Fruit fly (Drosophila melanogaster): ENCODE results near the gene mRpL12.

The mRpL12 gene

dm6 chr3L:8924417-8924913 is 32.1 kb upstream of the mRpL12 start:
- peak; percentile 48; the same call in 1 of the 2 replicates for TF ChIP-seq Ets98B (GFP tag; IDR thresholded peaks at IDR 0.05)
- peak; percentile 43; the same call in 2 of the 3 replicates for TF ChIP-seq CG4496 (GFP tag; IDR thresholded peaks at IDR 0.05)
- peak; percentile 43 for TF ChIP-seq CG12605 (GFP tag; IDR thresholded peaks at IDR 0.05)
- TF ChIP-seq CG10348 (GFP tag; IDR thresholded peaks at IDR 0.05) = no peak
- no peak for TF ChIP-seq Pif1B (GFP tag; optimal IDR thresholded peaks at IDR 0.05)
- peak; percentile 59 for TF ChIP-seq CG32121 (GFP tag; IDR thresholded peaks at IDR 0.05)
- peak; percentile 6 for TF ChIP-seq CG9948 (tag; optimal IDR thresholded peaks at IDR 0.05)
- no peak for TF ChIP-seq Pif1A (GFP tag; optimal IDR thresholded peaks at IDR 0.05)
- TF ChIP-seq CG15710 (tag; optimal IDR thresholded peaks at IDR 0.05) = peak; percentile 10
- no peak for TF ChIP-seq gl (tag; optimal IDR thresholded peaks at IDR 0.05)
- peak; percentile 29 for TF ChIP-seq CG14655 (GFP tag; optimal IDR thresholded peaks at IDR 0.05)
- TF ChIP-seq fd96Ca (GFP tag; IDR thresholded peaks at IDR 0.05) = no peak
- no peak for TF ChIP-seq CG13204 (GFP tag; optimal IDR thresholded peaks at IDR 0.05)

dm6 chr3L:8924999-8925398 is 31.6 kb upstream of the mRpL12 start:
- TF ChIP-seq CG4496 (GFP tag; IDR thresholded peaks at IDR 0.05) = 0 out of 3 replicates have a peak, but pooled peaks have one; percentile 18
- no peak for TF ChIP-seq CG8159 (tag; optimal IDR thresholded peaks at IDR 0.05)

- no peak for TF ChIP-seq D1 (tag; optimal IDR thresholded peaks at IDR 0.05)
- TF ChIP-seq CG17806 (tag; optimal IDR thresholded peaks at IDR 0.05) = no peak
- TF ChIP-seq CG15710 (tag; optimal IDR thresholded peaks at IDR 0.05) = no peak
- no peak for TF ChIP-seq CG32121 (GFP tag; IDR thresholded peaks at IDR 0.05)
- no peak for TF ChIP-seq CG8301 (tag; optimal IDR thresholded peaks at IDR 0.05)
- no peak for TF ChIP-seq Pif1B (GFP tag; optimal IDR thresholded peaks at IDR 0.05)
- TF ChIP-seq CG12605 (GFP tag; IDR thresholded peaks at IDR 0.05) = no peak
- no peak for TF ChIP-seq CG34367 (tag; optimal IDR thresholded peaks at IDR 0.05)
- no peak for TF ChIP-seq Pif1A (GFP tag; optimal IDR thresholded peaks at IDR 0.05)
Measured at dm6 chr3L:8925679-8926078, 30.9 kb upstream of the mRpL12 start.

dm6 chr3L:8929527-8929926 is 27.1 kb upstream of the mRpL12 start:
- TF ChIP-seq gl (tag; optimal IDR thresholded peaks at IDR 0.05) = no peak
- no peak for TF ChIP-seq CG13204 (GFP tag; optimal IDR thresholded peaks at IDR 0.05)
- TF ChIP-seq EcR (GFP tag; optimal IDR thresholded peaks at IDR 0.05) = no peak
- no peak for TF ChIP-seq Ets98B (GFP tag; IDR thresholded peaks at IDR 0.05)
- TF ChIP-seq CG8159 (tag; optimal IDR thresholded peaks at IDR 0.05) = no peak
- TF ChIP-seq CG10348 (GFP tag; IDR thresholded peaks at IDR 0.05) = no peak
- 0 out of 3 replicates have a peak, but pooled peaks have one; percentile 43 for TF ChIP-seq CG4496 (GFP tag; IDR thresholded peaks at IDR 0.05)
- TF ChIP-seq CG8301 (tag; optimal IDR thresholded peaks at IDR 0.05) = no peak
- TF ChIP-seq CG9948 (tag; optimal IDR thresholded peaks at IDR 0.05) = peak; percentile 14

dm6 chr3L:8931916-8932315 is 24.7 kb upstream of the mRpL12 start:
- TF ChIP-seq EcR (GFP tag; optimal IDR thresholded peaks at IDR 0.05) (no peak), Pif1A (GFP tag; optimal IDR thresholded peaks at IDR 0.05) (peak; percentile 19)

dm6 chr3L:8939654-8940053 is 16.9 kb upstream of the mRpL12 start:
- TF ChIP-seq CG12605 (GFP tag; IDR thresholded peaks at IDR 0.05) = no peak
- no peak for TF ChIP-seq CG32121 (GFP tag; IDR thresholded peaks at IDR 0.05)
- TF ChIP-seq fd96Ca (GFP tag; IDR thresholded peaks at IDR 0.05) = no peak
- TF ChIP-seq CG14655 (GFP tag; optimal IDR thresholded peaks at IDR 0.05) = no peak
- no peak for TF ChIP-seq CG8159 (tag; optimal IDR thresholded peaks at IDR 0.05)
- TF ChIP-seq gl (tag; optimal IDR thresholded peaks at IDR 0.05) = no peak
- TF ChIP-seq Pif1A (GFP tag; optimal IDR thresholded peaks at IDR 0.05) = no peak
- TF ChIP-seq CG34367 (tag; optimal IDR thresholded peaks at IDR 0.05) = no peak
- TF ChIP-seq CG9948 (tag; optimal IDR thresholded peaks at IDR 0.05) = no peak

- TF ChIP-seq CG8301 (tag; optimal IDR thresholded peaks at IDR 0.05) (no peak), gl (tag; optimal IDR thresholded peaks at IDR 0.05) (no peak), CG9948 (tag; optimal IDR thresholded peaks at IDR 0.05) (no peak), CG12605 (GFP tag; IDR thresholded peaks at IDR 0.05) (no peak), CG10348 (GFP tag; IDR thresholded peaks at IDR 0.05) (no peak), CG32121 (GFP tag; IDR thresholded peaks at IDR 0.05) (peak; percentile 52; the same call in 1 of the 2 replicates), Ets98B (GFP tag; IDR thresholded peaks at IDR 0.05) (no peak), CG34367 (tag; optimal IDR thresholded peaks at IDR 0.05) (no peak)
Measured at dm6 chr3L:8947848-8948494, 8.6 kb upstream of the mRpL12 start.

- no peak for TF ChIP-seq Snoo (tag; optimal IDR thresholded peaks at IDR 0.05)
- no peak for TF ChIP-seq fd96Ca (GFP tag; IDR thresholded peaks at IDR 0.05)
- peak; percentile 52; the same call in 1 of the 2 replicates for TF ChIP-seq CG32121 (GFP tag; IDR thresholded peaks at IDR 0.05)
Measured at dm6 chr3L:8949823-8950222, 6.8 kb upstream of the mRpL12 start.

Data from whole organism, pupa.